Worm (Caenorhabditis elegans) whole organism, early embryonic: ENCODE results near the gene F26G1.10.

Experiments used
- B0310.2 ChIP-seq: sonication (generic microtip); optimal IDR thresholded peaks from 2 replicates; lab custom pipeline; 2016; ENCODE audit warnings: mild to moderate bottlenecking, missing genetic modification characterization, missing compliant biosample characterization
- aly-1 ChIP-seq: sonication (generic microtip); optimal IDR thresholded peaks from 2 replicates; lab custom pipeline; 2016; ENCODE audit warnings: missing genetic modification characterization, missing compliant biosample characterization
- ama-1 ChIP-seq: fragments of 150-350 bp; optimal IDR thresholded peaks from 2 replicates; lab custom pipeline; 2014
- ceh-13 ChIP-seq: fragments of 200-800 bp; sonication (Bioruptor generic); optimal IDR thresholded peaks from 2 replicates; lab custom pipeline; 2018; ENCODE audit warnings: mild to moderate bottlenecking, missing genetic modification characterization, missing compliant biosample characterization
- ceh-36 ChIP-seq: sonication (generic microtip); optimal IDR thresholded peaks from 2 replicates; lab custom pipeline; 2016; ENCODE audit warnings: missing genetic modification characterization, inconsistent platforms, missing compliant biosample characterization
- flt-1 ChIP-seq: fragments of 200-800 bp; sonication (Bioruptor generic); IDR thresholded peaks from 2 replicates; pipeline ENCODE4 v1.3.6; 2022; ENCODE audit warnings: missing genetic modification characterization, missing compliant biosample characterization
- hmbx-1 ChIP-seq: sonication (generic microtip); optimal IDR thresholded peaks from 2 replicates; lab custom pipeline; 2016; ENCODE audit warnings: mild to moderate bottlenecking, missing genetic modification characterization, missing compliant biosample characterization
- hmg-4 ChIP-seq: fragments of 200-800 bp; sonication (Bioruptor generic); optimal IDR thresholded peaks from 2 replicates; lab custom pipeline; 2018; ENCODE audit warnings: mild to moderate bottlenecking, missing genetic modification characterization, missing compliant biosample characterization
- hnd-1 ChIP-seq: sonication (generic microtip); optimal IDR thresholded peaks from 2 replicates; lab custom pipeline; 2016; ENCODE audit warnings: missing genetic modification characterization, missing compliant biosample characterization
- pes-1 ChIP-seq: fragments of 200-800 bp; sonication (Bioruptor generic); IDR thresholded peaks from 2 replicates; pipeline ENCODE4 v1.3.6; 2022; ENCODE audit warnings: missing genetic modification reagents, missing genetic modification characterization, missing compliant biosample characterization
- sea-1 ChIP-seq: fragments of 200-800 bp; sonication (Bioruptor generic); conservative IDR thresholded peaks from 2 replicates; pipeline ENCODE4 v1.3.6; 2022; ENCODE audit warnings: missing genetic modification characterization, missing compliant biosample characterization
- tbx-11 ChIP-seq: fragments of 200-800 bp; sonication (Bioruptor generic); IDR thresholded peaks from 2 replicates; pipeline ENCODE4 v1.3.6; 2022; ENCODE audit warnings: missing genetic modification characterization, missing compliant biosample characterization
- tbx-37 ChIP-seq: fragments of 200-800 bp; sonication (Bioruptor generic); conservative IDR thresholded peaks from 2 replicates; pipeline ENCODE4 v1.3.6; 2022; ENCODE audit warnings: missing genetic modification reagents, missing genetic modification characterization, missing compliant biosample characterization

ce11 chrII:4821739-4822138 lies 47.6 kb downstream of the F26G1.10 start, which contains the start of gene lact-5:
- TF ChIP-seq tbx-11 (GFP tag; lab: Robert Waterston, UW), result no peak
- TF ChIP-seq flt-1 (GFP tag; lab: Robert Waterston, UW), result no peak
- no peak for TF ChIP-seq ceh-13 (GFP tag; lab: Kevin White, UChicago)
- no peak for TF ChIP-seq sea-1 (GFP tag; lab: Robert Waterston, UW)
- no peak for TF ChIP-seq ama-1 (lab: Kevin White, UChicago)
- TF ChIP-seq aly-1, result no peak
- TF ChIP-seq pes-1 (GFP tag; lab: Robert Waterston, UW), result no peak
- no peak for TF ChIP-seq hmg-4 (GFP tag; lab: Kevin White, UChicago)
- TF ChIP-seq ceh-36 (tag; lab: Kevin White, UChicago), result no peak
- no peak for TF ChIP-seq tbx-37
- no peak for TF ChIP-seq B0310.2
- no peak for TF ChIP-seq hmbx-1 (tag; lab: Kevin White, UChicago)
- no peak for TF ChIP-seq hnd-1 (tag; lab: Kevin White, UChicago)
